Worm (Caenorhabditis elegans): ENCODE data around the gene ZK686.3.

Gene ZK686.3

DNA sequence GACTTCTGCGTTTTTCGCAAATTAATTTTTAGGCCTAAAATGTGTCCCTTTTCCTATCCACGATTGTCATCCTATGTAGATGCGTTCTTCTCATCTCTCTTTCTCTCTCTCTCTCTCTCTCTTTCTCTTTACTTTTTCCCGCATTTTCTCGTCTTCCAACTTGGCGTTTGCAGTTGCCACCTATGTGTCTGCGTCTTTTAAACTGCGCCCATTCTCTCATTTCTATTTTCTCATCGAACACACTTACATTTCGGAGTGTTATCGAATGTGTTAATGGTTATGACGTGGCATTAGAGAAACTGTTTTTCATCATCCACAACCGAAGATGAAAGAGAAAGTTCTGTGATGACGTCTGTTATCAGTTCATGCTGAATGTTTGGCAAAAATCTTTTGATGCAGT is 40.4 kb downstream of the ZK686.3 start (continued):
- TF ChIP-seq nhr-10 (tag; optimal IDR thresholded peaks at IDR 0.05) (no peak), daf-16 (GFP tag; optimal IDR thresholded peaks at IDR 0.05) (peak in 1 of 2 experiments; percentile 9), daf-16 (tag; optimal IDR thresholded peaks at IDR 0.05) (peak; percentile 75), pqm-1 (tag; optimal IDR thresholded peaks at IDR 0.05) (peak; percentile 84), T20F7.1 (GFP tag; optimal IDR thresholded peaks at IDR 0.05) (peak; percentile 73), nhr-48 (tag; optimal IDR thresholded peaks at IDR 0.05) (peak; percentile 74), cey-2 (tag; optimal IDR thresholded peaks at IDR 0.05; ENCODE audit: borderline replicate concordance, insufficient read depth) (peak; percentile 32), hmg-1.1 (GFP tag; IDR thresholded peaks at IDR 0.05) (peak; percentile 56), ZK546.5 (tag; optimal IDR thresholded peaks at IDR 0.05) (no peak), hlh-11 (tag; optimal IDR thresholded peaks at IDR 0.05) (peak; percentile 84), nhr-11 (tag; optimal IDR thresholded peaks at IDR 0.05) (peak; percentile 4), ama-1 (optimal IDR thresholded peaks at IDR 0.05) (peak; percentile 42), ZK337.2 (GFP tag; IDR thresholded peaks at IDR 0.05) (no peak), F37D6.2 (tag; optimal IDR thresholded peaks at IDR 0.05) (no peak), attf-4 (tag; optimal IDR thresholded peaks at IDR 0.05) (no peak), unc-62 (GFP tag; optimal IDR thresholded peaks at IDR 0.05 in 1 of 2) (no peak), unc-62 (tag; optimal IDR thresholded peaks at IDR 0.05) (no peak), mep-1 (tag; optimal IDR thresholded peaks at IDR 0.05) (peak; percentile 65), nhr-111 (GFP tag; optimal IDR thresholded peaks at IDR 0.05) (no peak), lin-38 (GFP tag; IDR thresholded peaks at IDR 0.05) (peak; percentile 20; the same call in 1 of the 2 replicates), hlh-30 (tag; optimal IDR thresholded peaks at IDR 0.05; ENCODE audit: insufficient read depth) (peak; percentile 59), nhr-25 (tag; optimal IDR thresholded peaks at IDR 0.05; ENCODE audit: borderline replicate concordance, insufficient read depth) (no peak), snpc-1.2 (GFP tag; IDR thresholded peaks at IDR 0.05) (no peak), dve-1 (tag; optimal IDR thresholded peaks at IDR 0.05; ENCODE audit: insufficient read depth) (peak; percentile 90), ceh-20 (GFP tag; IDR thresholded peaks at IDR 0.05) (0 out of 2 replicates have a peak, but pooled peaks have one; percentile 44), aha-1 (tag) (no peak)

DNA sequence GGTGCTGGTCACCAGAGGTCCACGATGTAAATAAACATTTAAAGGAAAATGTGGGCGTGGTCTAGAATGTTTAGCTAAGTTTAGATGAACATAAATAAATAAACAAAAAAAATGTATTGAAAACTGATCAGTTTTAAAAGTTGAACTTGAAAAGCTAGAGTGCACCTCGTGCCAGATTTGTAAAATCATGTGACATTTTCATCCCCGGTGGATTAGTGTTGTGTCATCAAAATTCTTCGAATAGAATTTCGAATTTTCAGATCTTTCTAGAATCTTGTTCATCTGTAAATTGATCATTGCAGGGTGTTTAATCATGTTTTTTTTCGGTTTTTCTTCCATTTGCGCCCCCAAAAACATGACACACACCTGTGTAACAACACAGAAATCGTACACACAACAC is 42.4 kb downstream of the ZK686.3 start:
- TF ChIP-seq lin-13 (GFP tag; optimal IDR thresholded peaks at IDR 0.05) (no peak), nhr-11 (tag; optimal IDR thresholded peaks at IDR 0.05) (peak; percentile 6)

DNA sequence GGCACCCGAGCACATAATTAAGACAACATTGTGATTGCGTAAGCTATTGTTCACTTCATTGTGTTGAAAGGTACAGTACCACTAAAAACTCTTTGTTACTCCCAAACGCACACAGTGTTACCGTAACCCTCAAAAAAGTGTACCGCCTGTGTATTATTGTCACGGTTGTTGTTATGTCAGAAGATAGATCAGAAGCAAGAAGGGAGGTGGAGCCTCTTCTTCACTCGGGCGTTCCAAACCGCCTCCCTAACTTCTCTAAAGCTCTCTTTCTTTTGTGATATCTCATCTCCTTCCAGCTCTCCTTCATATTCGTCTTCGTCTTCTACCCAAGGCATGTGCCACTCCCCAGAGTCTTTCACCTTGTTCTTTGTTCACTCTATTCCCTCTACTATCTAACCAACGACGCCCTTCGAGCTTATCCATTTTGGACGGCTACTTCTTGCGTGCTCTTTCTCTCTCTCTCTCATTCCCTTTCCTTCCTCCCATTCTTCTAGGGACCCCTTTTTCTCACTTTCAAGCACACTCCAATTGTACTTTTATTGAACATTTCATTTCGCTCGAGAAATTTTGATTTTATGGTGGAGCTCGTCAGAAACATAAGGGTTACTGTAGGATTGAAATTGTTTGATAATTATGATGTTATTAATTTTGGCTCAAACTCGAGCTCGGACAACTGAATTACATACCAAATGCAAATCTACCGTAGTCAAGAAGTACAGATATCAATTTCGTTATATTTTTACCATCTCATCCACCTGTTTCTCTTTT is 43.2 kb downstream of the ZK686.3 start:
- peak in 1 of 2 experiments; percentile 16 for TF ChIP-seq mdl-1 (tag; optimal IDR thresholded peaks at IDR 0.05)
- peak; percentile 23 for TF ChIP-seq fkh-10 (GFP tag; optimal IDR thresholded peaks at IDR 0.05)
- TF ChIP-seq hlh-11 (tag; optimal IDR thresholded peaks at IDR 0.05), result peak; percentile 17
- peak; percentile 3 for TF ChIP-seq rbr-2 (tag; optimal IDR thresholded peaks at IDR 0.05)
- TF ChIP-seq F37D6.2 (tag; optimal IDR thresholded peaks at IDR 0.05), result peak; percentile 13
- peak; percentile 49 for TF ChIP-seq mep-1 (tag; optimal IDR thresholded peaks at IDR 0.05)
- no peak for TF ChIP-seq snpc-1.2 (GFP tag; IDR thresholded peaks at IDR 0.05)
- TF ChIP-seq egl-43 (GFP tag; IDR thresholded peaks at IDR 0.05), result peak; percentile 56; the same call in 1 of the 2 replicates
- no peak for TF ChIP-seq pha-4 (GFP tag; IDR thresholded peaks at IDR 0.05)
- TF ChIP-seq pha-4 (tag; optimal IDR thresholded peaks at IDR 0.05), result no peak
- peak; percentile 62 for TF ChIP-seq hmg-1.1 (GFP tag; IDR thresholded peaks at IDR 0.05)
- peak; percentile 27 to 43 for TF ChIP-seq lsy-2 (tag; optimal IDR thresholded peaks at IDR 0.05)
- no peak for TF ChIP-seq vab-7 (GFP tag; IDR thresholded peaks at IDR 0.05)
- TF ChIP-seq ctbp-1 (GFP tag; IDR thresholded peaks at IDR 0.05), result 0 out of 2 replicates have a peak, but pooled peaks have one; percentile 34
- peak in 1 of 2 experiments; percentile 92 for TF ChIP-seq unc-62 (GFP tag; optimal IDR thresholded peaks at IDR 0.05 in 1 of 2)
- TF ChIP-seq unc-62 (tag; optimal IDR thresholded peaks at IDR 0.05), result no peak
- no peak for TF ChIP-seq unc-39 (tag; optimal IDR thresholded peaks at IDR 0.05)
- TF ChIP-seq lin-29 (GFP tag; IDR thresholded peaks at IDR 0.05), result no peak
- TF ChIP-seq dmd-6 (GFP tag; IDR thresholded peaks at IDR 0.05), result peak; percentile 22; the same call in 1 of the 2 replicates

Data from whole organism, L4 larva.